Worm (Caenorhabditis elegans): ENCODE data around the gene osta-2.

The osta-2 gene

DNA sequence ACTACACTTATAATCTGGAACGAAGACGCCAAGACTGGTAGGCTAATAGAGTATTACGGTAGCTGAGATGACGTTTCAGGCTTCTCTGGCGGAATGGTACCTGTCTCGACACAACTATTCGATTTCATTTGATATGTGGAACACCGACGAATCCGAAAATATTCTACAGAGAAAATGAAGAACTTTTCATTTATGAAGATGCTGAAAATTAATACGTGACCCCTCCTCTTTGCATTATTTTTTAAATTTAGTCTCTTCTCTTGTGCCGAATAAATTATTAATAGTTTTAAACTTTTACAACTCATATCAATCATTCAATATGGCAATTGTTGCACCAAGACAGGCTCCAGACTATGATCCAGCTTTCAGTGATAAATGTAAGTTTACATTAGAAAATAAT lies 41.5 kb upstream of the osta-2 start, which contains the start of gene C25H3.16:
Gene C25H3.16 (plus strand): TSS at position 301 of the 400 bp plus-strand sequence.
- TF ChIP-seq unc-62 (GFP tag; optimal IDR thresholded peaks at IDR 0.05): no peak
- TF ChIP-seq sptf-1 (tag; optimal IDR thresholded peaks at IDR 0.05): no peak
- no peak for TF ChIP-seq M03D4.4 (tag; optimal IDR thresholded peaks at IDR 0.05)
- TF ChIP-seq pha-4 (tag; optimal IDR thresholded peaks at IDR 0.05): no peak
- no peak for TF ChIP-seq ham-2 (GFP tag; optimal IDR thresholded peaks at IDR 0.05)
- no peak for TF ChIP-seq mep-1 (tag; optimal IDR thresholded peaks at IDR 0.05)

DNA sequence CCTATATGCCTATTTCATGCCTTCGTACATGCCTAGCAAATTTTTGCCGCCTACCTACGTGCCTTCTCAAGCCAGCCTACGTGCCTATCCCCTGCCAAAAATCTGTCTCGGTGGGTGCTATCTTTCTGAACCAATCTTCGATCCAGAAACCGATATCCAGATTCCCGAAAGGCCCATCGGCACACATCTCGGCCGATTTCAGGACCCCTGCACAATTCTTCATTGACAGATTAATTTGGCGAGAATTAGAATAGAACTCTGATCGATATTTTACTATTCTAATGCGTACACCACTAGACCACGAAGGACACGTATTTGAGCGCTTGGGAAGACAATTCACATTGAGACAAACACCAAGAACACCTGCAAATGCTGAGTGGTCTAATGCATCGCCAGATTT lies 40.0 kb upstream of the osta-2 start:
- TF ChIP-seq lin-32 (GFP tag; optimal IDR thresholded peaks at IDR 0.05) (no peak), elt-3 (tag; optimal IDR thresholded peaks at IDR 0.05) (no peak), snpc-4 (tag; optimal IDR thresholded peaks at IDR 0.05) (no peak), flh-1 (GFP tag; optimal IDR thresholded peaks at IDR 0.05) (no peak), nhr-237 (tag; optimal IDR thresholded peaks at IDR 0.05) (no peak), drap-1 (GFP tag; optimal IDR thresholded peaks at IDR 0.05) (peak; percentile 55), tbx-8 (GFP tag; optimal IDR thresholded peaks at IDR 0.05) (no peak), nhr-76 (tag; optimal IDR thresholded peaks at IDR 0.05) (no peak), nhr-2 (tag; optimal IDR thresholded peaks at IDR 0.05) (no peak), lin-13 (tag; optimal IDR thresholded peaks at IDR 0.05) (no peak), pha-4 (tag; optimal IDR thresholded peaks at IDR 0.05) (no peak), blmp-1 (tag; optimal IDR thresholded peaks at IDR 0.05) (no peak), hlh-1 (tag; optimal IDR thresholded peaks at IDR 0.05) (no peak), mep-1 (tag; optimal IDR thresholded peaks at IDR 0.05) (no peak), unc-39 (tag; optimal IDR thresholded peaks at IDR 0.05) (no peak), sptf-1 (tag; optimal IDR thresholded peaks at IDR 0.05) (no peak), sem-2 (GFP tag; optimal IDR thresholded peaks at IDR 0.05) (peak; percentile 50), mls-2 (tag; optimal IDR thresholded peaks at IDR 0.05) (no peak), elt-1 (tag; optimal IDR thresholded peaks at IDR 0.05; ENCODE audit: borderline replicate concordance, insufficient read depth) (peak; percentile 52), ceh-83 (GFP tag; optimal IDR thresholded peaks at IDR 0.05) (no peak), unc-62 (GFP tag; optimal IDR thresholded peaks at IDR 0.05) (no peak), ham-2 (GFP tag; optimal IDR thresholded peaks at IDR 0.05) (no peak), zip-8 (tag; optimal IDR thresholded peaks at IDR 0.05) (no peak), ceh-39 (tag; optimal IDR thresholded peaks at IDR 0.05) (peak; percentile 70), nhr-28 (tag; optimal IDR thresholded peaks at IDR 0.05) (no peak), ztf-11 (tag; optimal IDR thresholded peaks at IDR 0.05) (no peak), lsy-2 (tag; optimal IDR thresholded peaks at IDR 0.05) (no peak), M03D4.4 (tag; optimal IDR thresholded peaks at IDR 0.05) (no peak)

DNA sequence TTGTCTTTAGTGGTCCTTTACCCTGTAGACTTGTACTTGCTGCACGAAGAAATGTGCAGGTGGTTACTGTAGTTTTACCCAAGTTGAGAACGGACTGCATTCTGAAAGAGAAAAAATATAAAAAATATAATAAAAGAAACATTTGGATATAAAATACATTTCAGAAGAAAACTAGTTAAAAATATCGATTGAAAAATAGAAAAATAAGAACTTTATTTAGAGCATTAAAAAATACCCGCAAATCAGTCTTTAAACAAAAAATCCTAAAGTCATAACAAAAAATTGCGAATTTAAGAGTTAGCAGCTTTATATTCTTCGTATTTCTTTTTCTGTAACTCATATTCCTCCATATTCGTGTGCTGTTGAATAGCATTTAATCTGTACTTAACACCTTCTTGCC lies 38.7 kb upstream of the osta-2 start, which contains the start of gene C25H3.7:
Gene C25H3.7 (minus strand): TSS at position 101 of the 400 bp plus-strand sequence.
- TF ChIP-seq ceh-43 (GFP tag; optimal IDR thresholded peaks at IDR 0.05): no peak
- no peak for TF ChIP-seq ceh-83 (GFP tag; optimal IDR thresholded peaks at IDR 0.05)
- no peak for TF ChIP-seq nhr-76 (tag; optimal IDR thresholded peaks at IDR 0.05)
- no peak for TF ChIP-seq tbx-8 (GFP tag; optimal IDR thresholded peaks at IDR 0.05)
- TF ChIP-seq lin-13 (tag; optimal IDR thresholded peaks at IDR 0.05): no peak
- no peak for TF ChIP-seq sptf-1 (tag; optimal IDR thresholded peaks at IDR 0.05)
- TF ChIP-seq snpc-4 (tag; optimal IDR thresholded peaks at IDR 0.05): no peak
- TF ChIP-seq ztf-11 (tag; optimal IDR thresholded peaks at IDR 0.05): no peak
- TF ChIP-seq nhr-2 (tag; optimal IDR thresholded peaks at IDR 0.05): no peak
- no peak for TF ChIP-seq ham-2 (GFP tag; optimal IDR thresholded peaks at IDR 0.05)
- no peak for TF ChIP-seq pha-4 (tag; optimal IDR thresholded peaks at IDR 0.05)
- TF ChIP-seq elt-3 (tag; optimal IDR thresholded peaks at IDR 0.05): no peak
- no peak for TF ChIP-seq zip-8 (tag; optimal IDR thresholded peaks at IDR 0.05)

ce11 chrII:5669580-5669979 lies 37.9 kb upstream of the osta-2 start, which contains the start of gene C25H3.17:
TSS of gene C25H3.17 (minus strand) at chrII:5669680.
- TF ChIP-seq sptf-1 (tag; optimal IDR thresholded peaks at IDR 0.05): no peak
- no peak for TF ChIP-seq zip-8 (tag; optimal IDR thresholded peaks at IDR 0.05)
- no peak for TF ChIP-seq nhr-12 (tag; optimal IDR thresholded peaks at IDR 0.05)
- no peak for TF ChIP-seq ceh-83 (GFP tag; optimal IDR thresholded peaks at IDR 0.05)
- TF ChIP-seq hlh-1 (tag; optimal IDR thresholded peaks at IDR 0.05): no peak
- TF ChIP-seq ceh-39 (tag; optimal IDR thresholded peaks at IDR 0.05): no peak
- TF ChIP-seq elt-1 (tag; optimal IDR thresholded peaks at IDR 0.05; ENCODE audit: borderline replicate concordance, insufficient read depth): no peak
- TF ChIP-seq tbx-8 (GFP tag; optimal IDR thresholded peaks at IDR 0.05): no peak
- no peak for TF ChIP-seq snpc-4 (tag; optimal IDR thresholded peaks at IDR 0.05)
- no peak for TF ChIP-seq nhr-2 (tag; optimal IDR thresholded peaks at IDR 0.05)
- TF ChIP-seq mep-1 (tag; optimal IDR thresholded peaks at IDR 0.05): no peak
- TF ChIP-seq lin-32 (GFP tag; optimal IDR thresholded peaks at IDR 0.05): no peak
- no peak for TF ChIP-seq mls-2 (tag; optimal IDR thresholded peaks at IDR 0.05)
- no peak for TF ChIP-seq flh-1 (GFP tag; optimal IDR thresholded peaks at IDR 0.05)
- TF ChIP-seq blmp-1 (tag; optimal IDR thresholded peaks at IDR 0.05): no peak
- TF ChIP-seq unc-120 (tag; optimal IDR thresholded peaks at IDR 0.05; ENCODE audit: poor library complexity, severe bottlenecking): no peak
- no peak for TF ChIP-seq nhr-28 (tag; optimal IDR thresholded peaks at IDR 0.05)
- TF ChIP-seq bed-3 (GFP tag; optimal IDR thresholded peaks at IDR 0.05): no peak
